Worm (Caenorhabditis elegans): Measurements from ENCODE around the gene H23L24.4.

The H23L24.4 gene

ce11 chrIV:8705504-8705903 lies at the start of gene H23L24.4:
H23L24.4 (minus strand) TSS chrIV:8705604.
- TF ChIP-seq unc-130 (tag; optimal IDR thresholded peaks at IDR 0.05) (no peak), nhr-11 (tag; optimal IDR thresholded peaks at IDR 0.05) (no peak), sup-37 (GFP tag; optimal IDR thresholded peaks at IDR 0.05) (no peak), ceh-63 (GFP tag; optimal IDR thresholded peaks at IDR 0.05) (no peak), ets-5 (GFP tag; IDR thresholded peaks at IDR 0.05) (no peak), lin-13 (GFP tag; optimal IDR thresholded peaks at IDR 0.05) (no peak), snu-23 (GFP tag; optimal IDR thresholded peaks at IDR 0.05) (no peak), rnt-1 (tag; optimal IDR thresholded peaks at IDR 0.05) (no peak), mep-1 (tag; optimal IDR thresholded peaks at IDR 0.05) (no peak), tlp-1 (tag; optimal IDR thresholded peaks at IDR 0.05) (no peak), elt-3 (tag; optimal IDR thresholded peaks at IDR 0.05) (no peak), lin-14 (GFP tag; optimal IDR thresholded peaks at IDR 0.05) (no peak), lsy-2 (tag; optimal IDR thresholded peaks at IDR 0.05) (no peak)

- TF ChIP-seq lin-15B (tag; optimal IDR thresholded peaks at IDR 0.05) (no peak), ama-1 (optimal IDR thresholded peaks at IDR 0.05) (no peak), nhr-76 (tag; optimal IDR thresholded peaks at IDR 0.05) (no peak), hpl-2 (GFP tag; optimal IDR thresholded peaks at IDR 0.05) (no peak), C04F5.9 (tag; optimal IDR thresholded peaks at IDR 0.05) (no peak), jun-1 (tag; optimal IDR thresholded peaks at IDR 0.05) (no peak), efl-1 (optimal IDR thresholded peaks at IDR 0.05) (no peak), efl-1 (GFP tag; optimal IDR thresholded peaks at IDR 0.05 in 1 of 2) (peak in 1 of 2 experiments; percentile 28)
Observed at ce11 chrIV:8754727-8755126, 49.3 kb upstream of the H23L24.4 start, which contains the start of gene elli-1. elli-1 (minus strand) TSS chrIV:8754827.

- no peak for TF ChIP-seq ceh-63 (GFP tag; optimal IDR thresholded peaks at IDR 0.05)
- no peak for TF ChIP-seq dsc-1 (tag; optimal IDR thresholded peaks at IDR 0.05)
- TF ChIP-seq fkh-10 (GFP tag; optimal IDR thresholded peaks at IDR 0.05), result no peak
- TF ChIP-seq ets-5 (GFP tag; IDR thresholded peaks at IDR 0.05), result no peak
Observed at ce11 chrIV:8754146-8754545, 48.7 kb upstream of the H23L24.4 start.

ce11 chrIV:8752492-8752891 lies 47.1 kb upstream of the H23L24.4 start:
- TF ChIP-seq ama-1 (optimal IDR thresholded peaks at IDR 0.05), result no peak
- no peak for TF ChIP-seq fos-1 (tag; optimal IDR thresholded peaks at IDR 0.05)
- no peak for TF ChIP-seq ceh-63 (GFP tag; optimal IDR thresholded peaks at IDR 0.05)
- TF ChIP-seq hpl-2 (GFP tag; optimal IDR thresholded peaks at IDR 0.05), result no peak
- no peak for TF ChIP-seq irx-1 (tag; optimal IDR thresholded peaks at IDR 0.05)
- no peak for TF ChIP-seq nhr-28 (tag; optimal IDR thresholded peaks at IDR 0.05)
- TF ChIP-seq nhr-20 (tag; optimal IDR thresholded peaks at IDR 0.05), result no peak
- TF ChIP-seq nhr-76 (tag; optimal IDR thresholded peaks at IDR 0.05), result no peak

- TF ChIP-seq ztf-4 (tag; optimal IDR thresholded peaks at IDR 0.05) (no peak), lin-35 (GFP tag; optimal IDR thresholded peaks at IDR 0.05) (no peak), ztf-11 (tag; optimal IDR thresholded peaks at IDR 0.05) (no peak), dsc-1 (tag; optimal IDR thresholded peaks at IDR 0.05) (no peak), unc-86 (tag; optimal IDR thresholded peaks at IDR 0.05) (no peak), fkh-10 (GFP tag; optimal IDR thresholded peaks at IDR 0.05) (no peak), efl-1 (optimal IDR thresholded peaks at IDR 0.05) (no peak), efl-1 (GFP tag; optimal IDR thresholded peaks at IDR 0.05 in 1 of 2) (peak in 1 of 2 experiments; percentile 24), aha-1 (tag; optimal IDR thresholded peaks at IDR 0.05) (no peak)
Observed at ce11 chrIV:8748967-8749366, 43.6 kb upstream of the H23L24.4 start.

ce11 chrIV:8745591-8746302 lies 40.3 kb upstream of the H23L24.4 start, which contains the start of the genes F20C5.7 and parg-1:
F20C5.7 (minus strand) TSS chrIV:8745691.
parg-1 (plus strand) TSS chrIV:8746252.
- TF ChIP-seq fos-1 (tag; optimal IDR thresholded peaks at IDR 0.05) (no peak), lir-3 (tag; optimal IDR thresholded peaks at IDR 0.05; ENCODE audit: poor library complexity) (no peak), lin-39 (tag; optimal IDR thresholded peaks at IDR 0.05) (no peak), lsy-2 (tag; optimal IDR thresholded peaks at IDR 0.05) (no peak)
